Worm (Caenorhabditis elegans) whole organism, late embryonic: ENCODE measurements around the gene math-1.

Experiments used
- ceh-19 ChIP-seq: fragments of 200-800 bp; sonication (Bioruptor generic); optimal IDR thresholded peaks from 2 replicates; lab custom pipeline; 2018; ENCODE audit warnings: mild to moderate bottlenecking, missing genetic modification characterization, missing compliant biosample characterization
- ceh-45 ChIP-seq: fragments of 200-800 bp; sonication (Bioruptor generic); IDR thresholded peaks from 2 replicates; pipeline ENCODE4 v1.3.6; 2022; ENCODE audit warnings: missing genetic modification reagents, missing genetic modification characterization, missing compliant biosample characterization
- ceh-9 ChIP-seq: sonication (generic microtip); optimal IDR thresholded peaks from 2 replicates; lab custom pipeline; 2016; ENCODE audit warnings: mild to moderate bottlenecking, missing genetic modification characterization, inconsistent platforms, missing compliant biosample characterization
- elt-2 ChIP-seq: sonication (generic microtip); optimal IDR thresholded peaks from 2 replicates; lab custom pipeline; 2016; ENCODE audit warnings: missing genetic modification reagents, missing genetic modification characterization, missing compliant biosample characterization
- madf-2 ChIP-seq: sonication (generic microtip); optimal IDR thresholded peaks from 2 replicates; lab custom pipeline; 2017; ENCODE audit warnings: missing genetic modification characterization, missing compliant biosample characterization
- unc-86 ChIP-seq: sonication (generic microtip); optimal IDR thresholded peaks from 2 replicates; lab custom pipeline; 2016; ENCODE audit warnings: missing genetic modification characterization, missing compliant biosample characterization
- zip-5 ChIP-seq: sonication (generic microtip); optimal IDR thresholded peaks from 2 replicates; lab custom pipeline; 2016; ENCODE audit warnings: missing genetic modification characterization, missing compliant biosample characterization

DNA sequence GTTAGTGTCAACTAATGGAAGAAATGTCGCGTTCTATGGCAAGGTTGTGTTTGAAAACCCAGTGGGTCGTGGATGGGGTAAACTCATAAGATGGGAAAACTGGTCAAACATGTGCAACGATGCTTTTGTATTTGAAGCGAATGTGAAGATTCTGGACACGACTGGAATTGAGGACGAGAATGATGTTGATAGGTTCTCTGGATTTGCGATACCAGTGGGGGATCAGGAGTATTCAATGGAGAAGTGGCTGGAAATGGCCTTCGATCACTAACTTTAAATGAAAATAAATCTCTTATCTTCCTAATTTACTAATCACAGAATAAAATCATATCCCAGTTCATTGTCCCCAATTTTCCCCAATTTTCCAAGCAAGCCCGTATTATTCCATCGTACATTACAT lies 35.3 kb downstream of the math-1 start:
- TF ChIP-seq unc-86 (tag; lab: Kevin White, UChicago) (no peak), ceh-9 (tag; lab: Kevin White, UChicago) (no peak), zip-5 (tag; lab: Kevin White, UChicago) (no peak), ceh-19 (GFP tag; lab: Kevin White, UChicago) (no peak), madf-2 (no peak), elt-2 (tag; lab: Kevin White, UChicago) (no peak), ceh-45 (GFP tag; lab: Robert Waterston, UW) (no peak)
